Worm (Caenorhabditis elegans) whole organism, midembryonic: ENCODE measurements around the gene cwf-19L1.
"Not testable (repeated sequence)": the region's sequence is repeated elsewhere in the genome, so short reads cannot be mapped to it uniquely, and the experiment has no call there.

Experiments
- T22C8.4 ChIP-seq: fragments of 200-800 bp; sonication (Bioruptor generic); IDR thresholded peaks from 2 replicates; pipeline ENCODE4 v1.3.6; 2022; ENCODE audit warnings: missing genetic modification characterization, missing compliant biosample characterization
- cog-1 ChIP-seq: sonication (generic microtip); optimal IDR thresholded peaks from 2 replicates; lab custom pipeline; 2016; ENCODE audit warnings: missing genetic modification characterization, missing compliant biosample characterization
- flt-1 ChIP-seq: fragments of 200-800 bp; sonication (Bioruptor generic); IDR thresholded peaks from 2 replicates; pipeline ENCODE4 v1.3.6; 2022; ENCODE audit warnings: missing genetic modification characterization, missing compliant biosample characterization
- klf-2 ChIP-seq: fragments of 200-800 bp; sonication (Bioruptor generic); conservative IDR thresholded peaks from 2 replicates; pipeline ENCODE4 v1.3.6; 2022; ENCODE audit warnings: missing genetic modification reagents, missing genetic modification characterization, missing compliant biosample characterization
- med-1 ChIP-seq: sonication (generic microtip); optimal IDR thresholded peaks from 2 replicates; lab custom pipeline; 2017; ENCODE audit warnings: missing genetic modification characterization, mild to moderate bottlenecking, missing compliant biosample characterization, antibody characterized with exemption, missing genetic modification reagents; ENCODE audit not compliant: insufficient read depth
- ref-1 ChIP-seq: fragments of 200-800 bp; sonication (Bioruptor generic); conservative IDR thresholded peaks from 2 replicates; pipeline ENCODE4 v1.3.6; 2022; ENCODE audit warnings: missing genetic modification reagents, missing genetic modification characterization, missing compliant biosample characterization
- ztf-29 ChIP-seq: fragments of 200-800 bp; sonication (Bioruptor generic); IDR thresholded peaks from 2 replicates; pipeline ENCODE4 v1.3.6; 2022; ENCODE audit warnings: missing genetic modification reagents, missing genetic modification characterization, missing compliant biosample characterization

DNA sequence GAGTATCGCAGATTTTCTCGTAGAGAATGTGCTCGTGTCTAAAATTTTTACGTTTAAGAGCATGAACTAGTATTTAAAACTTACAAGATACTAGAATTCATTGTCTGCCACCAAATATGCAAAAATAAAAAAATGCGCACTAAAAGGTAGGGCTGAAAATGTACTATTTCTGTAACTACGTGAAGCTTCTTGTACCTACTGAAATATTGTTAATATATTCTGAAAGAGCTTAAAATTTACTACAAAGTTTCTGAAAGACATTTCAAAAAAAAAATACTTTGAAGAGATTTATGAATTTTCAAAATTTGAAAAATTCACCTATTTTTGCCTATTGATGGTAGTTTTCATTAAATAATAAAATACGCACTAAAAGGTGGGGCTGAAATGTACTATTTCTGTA lies 37.7 kb upstream of the cwf-19L1 start, which contains the start of gene fbxa-214:
- TF ChIP-seq flt-1 (GFP tag; lab: Robert Waterston, UW); ztf-29; klf-2 (GFP tag; lab: Robert Waterston, UW); T22C8.4 (GFP tag; lab: Robert Waterston, UW); cog-1 (tag; lab: Kevin White, UChicago); med-1 (GFP tag; lab: Kevin White, UChicago); ref-1 (GFP tag; lab: Robert Waterston, UW): not testable (repeated sequence)
